Worm (Caenorhabditis elegans): ENCODE data around the gene T24E12.11.

- TF ChIP-seq nfya-1 (tag; optimal IDR thresholded peaks at IDR 0.05; ENCODE audit: borderline replicate concordance, insufficient read depth) (no peak), unc-62 (GFP tag; optimal IDR thresholded peaks at IDR 0.05) (no peak), unc-130 (GFP tag; optimal IDR thresholded peaks at IDR 0.05) (no peak), mcd-1 (GFP tag; IDR thresholded peaks at IDR 0.05) (no peak), Y67H2A.10 (GFP tag; conservative IDR thresholded peaks at IDR 0.05) (no peak), ztf-6 (GFP tag; IDR thresholded peaks at IDR 0.05) (no peak), snpc-3.4 (tag; optimal IDR thresholded peaks at IDR 0.05) (no peak), ama-1 (optimal IDR thresholded peaks at IDR 0.05) (no peak), ama-1 (GFP tag; optimal IDR thresholded peaks at IDR 0.05) (no peak), F55B11.4 (tag; optimal IDR thresholded peaks at IDR 0.05; ENCODE audit: borderline replicate concordance, insufficient read depth) (no peak), B0035.1 (tag; optimal IDR thresholded peaks at IDR 0.05) (no peak), snpc-4 (GFP tag; optimal IDR thresholded peaks at IDR 0.05) (no peak), snpc-4 (tag; optimal IDR thresholded peaks at IDR 0.05) (no peak), ztf-18 (tag; optimal IDR thresholded peaks at IDR 0.05) (no peak)
These were observed 5.9 kb upstream of the T24E12.11 start, which contains the start of gene T24E12.1 for ce11 chrII:3785257-3785656.
